Worm (Caenorhabditis elegans) whole organism, L3 larva: ENCODE measurements around the gene sel-7.

ENCODE experiments used
- R02D3.7 ChIP-seq: fragments of 150-350 bp; optimal IDR thresholded peaks from 2 replicates; lab custom pipeline; 2014; ENCODE audit warnings: missing biosample characterization, missing genetic modification characterization
- aly-2 ChIP-seq: fragments of 150-350 bp; optimal IDR thresholded peaks from 2 replicates; lab custom pipeline; 2014; ENCODE audit warnings: missing biosample characterization, missing genetic modification characterization
- ama-1 ChIP-seq: fragments of 150-350 bp; optimal IDR thresholded peaks from 2 replicates; lab custom pipeline; 2018
- ceh-16 ChIP-seq: sonication (generic microtip); optimal IDR thresholded peaks from 2 replicates; lab custom pipeline; 2017; ENCODE audit warnings: missing biosample characterization, missing genetic modification characterization
- ceh-28 ChIP-seq: fragments of 150-350 bp; optimal IDR thresholded peaks from 2 replicates; lab custom pipeline; 2014; ENCODE audit warnings: missing biosample characterization, missing genetic modification reagents, missing genetic modification characterization
- ceh-82 ChIP-seq: fragments of 150-350 bp; optimal IDR thresholded peaks from 2 replicates; lab custom pipeline; 2014; ENCODE audit warnings: missing biosample characterization, missing genetic modification characterization
- daf-12 ChIP-seq: fragments of 150-350 bp; optimal IDR thresholded peaks from 2 replicates; lab custom pipeline; 2014; ENCODE audit warnings: missing biosample characterization, missing genetic modification reagents, missing genetic modification characterization
- egl-27 ChIP-seq: sonication (generic microtip); optimal IDR thresholded peaks from 4 replicates; lab custom pipeline; 2017; ENCODE audit warnings: missing biosample characterization, missing genetic modification reagents, missing genetic modification characterization
- egl-5 ChIP-seq: fragments of 150-350 bp; optimal IDR thresholded peaks from 2 replicates; lab custom pipeline; 2017; ENCODE audit warnings: missing biosample characterization, missing genetic modification reagents, missing genetic modification characterization, inconsistent platforms
- elt-1 ChIP-seq: fragments of 150-350 bp; optimal IDR thresholded peaks from 2 replicates; lab custom pipeline; 2014; ENCODE audit warnings: missing biosample characterization, missing genetic modification characterization
- elt-2 ChIP-seq: sonication (generic microtip); optimal IDR thresholded peaks from 2 replicates; lab custom pipeline; 2016; ENCODE audit warnings: missing genetic modification reagents, mild to moderate bottlenecking, missing genetic modification characterization, missing compliant biosample characterization
- fkh-10 ChIP-seq: sonication (generic microtip); optimal IDR thresholded peaks from 2 replicates; lab custom pipeline; 2017; ENCODE audit warnings: missing biosample characterization, missing genetic modification reagents, missing genetic modification characterization
- fkh-2 ChIP-seq: fragments of 150-350 bp; optimal IDR thresholded peaks from 2 replicates; lab custom pipeline; 2014; ENCODE audit warnings: missing biosample characterization, missing genetic modification reagents, missing genetic modification characterization
- hmg-11 ChIP-seq: sonication (generic microtip); optimal IDR thresholded peaks from 2 replicates; lab custom pipeline; 2016; ENCODE audit warnings: missing genetic modification characterization, missing compliant biosample characterization
- lin-15B ChIP-seq: fragments of 150-350 bp; optimal IDR thresholded peaks from 2 replicates; lab custom pipeline; 2014; ENCODE audit warnings: missing biosample characterization, missing genetic modification characterization
- lin-39 ChIP-seq: fragments of 150-350 bp; optimal IDR thresholded peaks from 2 replicates; lab custom pipeline; 2018; ENCODE audit warnings: missing biosample characterization, missing genetic modification reagents, missing genetic modification characterization
- lsy-12 ChIP-seq: sonication (generic microtip); optimal IDR thresholded peaks from 2 replicates; lab custom pipeline; 2016; ENCODE audit warnings: mild to moderate bottlenecking, missing genetic modification characterization, missing compliant biosample characterization
- mdl-1 ChIP-seq: fragments of 150-350 bp; optimal IDR thresholded peaks from 2 replicates; lab custom pipeline; 2014; ENCODE audit warnings: missing biosample characterization, missing genetic modification characterization
- mml-1 ChIP-seq: fragments of 150-350 bp; sonication (generic microtip); optimal IDR thresholded peaks from 3 replicates; lab custom pipeline; 2014; ENCODE audit warnings: missing biosample characterization, missing genetic modification characterization
- nhr-11 ChIP-seq: fragments of 150-350 bp; optimal IDR thresholded peaks from 2 replicates; lab custom pipeline; 2014; ENCODE audit warnings: missing biosample characterization, missing genetic modification characterization
- nhr-12 ChIP-seq: fragments of 150-350 bp; optimal IDR thresholded peaks from 2 replicates; lab custom pipeline; 2014; ENCODE audit warnings: missing biosample characterization, missing genetic modification characterization
- nhr-23 ChIP-seq: fragments of 150-350 bp; optimal IDR thresholded peaks from 2 replicates; lab custom pipeline; 2014; ENCODE audit warnings: missing biosample characterization, missing genetic modification reagents, missing genetic modification characterization
- nhr-25 ChIP-seq: sonication (generic microtip); optimal IDR thresholded peaks from 2 replicates; lab custom pipeline; 2017; ENCODE audit warnings: missing biosample characterization, missing genetic modification characterization
- nhr-28 ChIP-seq: fragments of 150-350 bp; optimal IDR thresholded peaks from 2 replicates; lab custom pipeline; 2014; ENCODE audit warnings: missing biosample characterization, missing genetic modification characterization
- nhr-43 ChIP-seq: sonication (generic microtip); optimal IDR thresholded peaks from 2 replicates; lab custom pipeline; 2016; ENCODE audit warnings: mild to moderate bottlenecking, missing genetic modification characterization, missing compliant biosample characterization; ENCODE audit not compliant: poor library complexity, severe bottlenecking
- nhr-67 ChIP-seq: fragments of 150-350 bp; optimal IDR thresholded peaks from 2 replicates; lab custom pipeline; 2014; ENCODE audit warnings: missing biosample characterization, missing genetic modification characterization
- nhr-76 ChIP-seq: fragments of 150-350 bp; sonication (generic microtip); optimal IDR thresholded peaks from 5 replicates; lab custom pipeline; 2014; ENCODE audit warnings: missing biosample characterization, missing genetic modification characterization
- pha-4 ChIP-seq: fragments of 150-350 bp; optimal IDR thresholded peaks from 2 replicates; lab custom pipeline; 2014; ENCODE audit warnings: missing biosample characterization, missing genetic modification reagents, missing genetic modification characterization
- pqm-1 ChIP-seq: fragments of 150-350 bp; optimal IDR thresholded peaks from 2 replicates; lab custom pipeline; 2017; ENCODE audit warnings: missing biosample characterization, missing genetic modification characterization, inconsistent platforms
- sea-2 ChIP-seq: fragments of 150-350 bp; sonication (generic microtip); optimal IDR thresholded peaks from 4 replicates; lab custom pipeline; 2014; ENCODE audit warnings: missing biosample characterization, missing genetic modification reagents, missing genetic modification characterization
- unc-39 ChIP-seq: sonication (generic microtip); optimal IDR thresholded peaks from 4 replicates; lab custom pipeline; 2017; ENCODE audit warnings: missing biosample characterization, missing genetic modification characterization
- unc-62 ChIP-seq: fragments of 150-350 bp; sonication (generic microtip); optimal IDR thresholded peaks from 4 replicates; lab custom pipeline; 2014; ENCODE audit warnings: missing biosample characterization, missing genetic modification reagents, missing genetic modification characterization
- zag-1 ChIP-seq: fragments of 150-350 bp; optimal IDR thresholded peaks from 2 replicates; lab custom pipeline; 2014; ENCODE audit warnings: missing biosample characterization, missing genetic modification characterization
- ztf-11 ChIP-seq: fragments of 150-350 bp; optimal IDR thresholded peaks from 2 replicates; lab custom pipeline; 2014; ENCODE audit warnings: missing biosample characterization, missing genetic modification characterization
- ztf-4 ChIP-seq: fragments of 150-350 bp; optimal IDR thresholded peaks from 2 replicates; lab custom pipeline; 2014; ENCODE audit warnings: missing biosample characterization, missing genetic modification characterization

sel-7 gene

ce11 chrX:14312416-14312815 lies 27.9 kb downstream of the sel-7 start (continued):
- TF ChIP-seq nhr-76 (no peak), nhr-11 (tag; lab: Kevin White, UChicago) (no peak), ztf-11 (tag; lab: Kevin White, UChicago) (no peak), daf-12 (tag; lab: Kevin White, UChicago) (no peak), mml-1 (tag; lab: Kevin White, UChicago) (no peak), R02D3.7 (tag; lab: Kevin White, UChicago) (peak; percentile 37), nhr-67 (tag; lab: Kevin White, UChicago) (no peak), ceh-28 (tag; lab: Kevin White, UChicago) (peak; percentile 70), lin-39 (peak; percentile 81), pqm-1 (tag; lab: Kevin White, UChicago) (peak; percentile 40), zag-1 (tag; lab: Kevin White, UChicago) (no peak), fkh-2 (tag; lab: Kevin White, UChicago) (no peak), hmg-11 (tag; lab: Kevin White, UChicago) (peak; percentile 94), nhr-28 (no peak), nhr-25 (peak; percentile 77), unc-62 (GFP tag; lab: Kevin White, UChicago) (no peak), egl-27 (peak; percentile 64), ama-1 (lab: Kevin White, UChicago) (no peak), fkh-10 (GFP tag; lab: Kevin White, UChicago) (no peak), ceh-82 (tag; lab: Kevin White, UChicago) (no peak)

- TF ChIP-seq fkh-2 (tag; lab: Kevin White, UChicago): no peak
- TF ChIP-seq elt-1 (tag; lab: Kevin White, UChicago): no peak
- no peak for TF ChIP-seq unc-62 (GFP tag; lab: Kevin White, UChicago)
- TF ChIP-seq ceh-16 (tag; lab: Kevin White, UChicago): no peak
- no peak for TF ChIP-seq zag-1 (tag; lab: Kevin White, UChicago)
- no peak for TF ChIP-seq nhr-11 (tag; lab: Kevin White, UChicago)
Observed at ce11 chrX:14311583-14311982, 28.7 kb downstream of the sel-7 start, which contains the start of gene mgrn-1. Gene mgrn-1, minus strand, starts transcription at chrX:14311683.

- TF ChIP-seq lin-39: no peak
- TF ChIP-seq unc-39 (tag; lab: Kevin White, UChicago): no peak
- TF ChIP-seq nhr-11 (tag; lab: Kevin White, UChicago): no peak
- TF ChIP-seq nhr-43 (tag; lab: Kevin White, UChicago): no peak
- no peak for TF ChIP-seq aly-2 (tag; lab: Kevin White, UChicago)
- no peak for TF ChIP-seq nhr-28
- TF ChIP-seq ztf-4 (tag; lab: Kevin White, UChicago): no peak
- no peak for TF ChIP-seq egl-5
- TF ChIP-seq pha-4 (tag; lab: Kevin White, UChicago): no peak
- TF ChIP-seq lsy-12 (tag; lab: Kevin White, UChicago): no peak
- no peak for TF ChIP-seq ceh-16 (tag; lab: Kevin White, UChicago)
- TF ChIP-seq elt-1 (tag; lab: Kevin White, UChicago): no peak
- TF ChIP-seq fkh-2 (tag; lab: Kevin White, UChicago): no peak
- TF ChIP-seq, all 47 proteins: peak for 0
Observed at ce11 chrX:14309656-14310055, 30.6 kb downstream of the sel-7 start.

- TF ChIP-seq unc-62 (GFP tag; lab: Kevin White, UChicago): no peak
- TF ChIP-seq elt-1 (tag; lab: Kevin White, UChicago): no peak
- no peak for TF ChIP-seq nhr-67 (tag; lab: Kevin White, UChicago)
- TF ChIP-seq lin-15B (tag; lab: Kevin White, UChicago): no peak
- TF ChIP-seq nhr-23 (tag; lab: Kevin White, UChicago): no peak
- TF ChIP-seq sea-2 (GFP tag; lab: Kevin White, UChicago): no peak
- no peak for TF ChIP-seq elt-2 (tag; lab: Kevin White, UChicago)
- TF ChIP-seq ceh-28 (tag; lab: Kevin White, UChicago): no peak
- no peak for TF ChIP-seq daf-12 (tag; lab: Kevin White, UChicago)
- no peak for TF ChIP-seq pqm-1 (tag; lab: Kevin White, UChicago)
- TF ChIP-seq nhr-12 (tag; lab: Kevin White, UChicago): no peak
- TF ChIP-seq R02D3.7 (tag; lab: Kevin White, UChicago): no peak
- TF ChIP-seq nhr-11 (tag; lab: Kevin White, UChicago): no peak
- TF ChIP-seq fkh-10 (GFP tag; lab: Kevin White, UChicago): no peak
- TF ChIP-seq mdl-1 (tag; lab: Kevin White, UChicago): no peak
- no peak for TF ChIP-seq hmg-11 (tag; lab: Kevin White, UChicago)
- no peak for TF ChIP-seq ama-1 (lab: Kevin White, UChicago)
- no peak for TF ChIP-seq pha-4 (tag; lab: Kevin White, UChicago)
- TF ChIP-seq nhr-76: no peak
- TF ChIP-seq, all 47 proteins: peak for 0
Observed at ce11 chrX:14307667-14308066, 32.6 kb downstream of the sel-7 start, which contains the start of gene gphr-2. Gene gphr-2, minus strand, starts transcription at chrX:14307767.
